Worm (Caenorhabditis elegans): ENCODE results near the gene srb-19.
"Not testable (repeated sequence)": the region's sequence is repeated elsewhere in the genome, so short reads cannot be mapped to it uniquely, and the experiment has no call there.

srb-19 gene

ce11 chrV:7514939-7515338 is 5.0 kb downstream of the srb-19 start, which contains the start of gene srb-18:
Gene srb-18, plus strand, starts transcription at chrV:7515239.
- TF ChIP-seq die-1 (tag; optimal IDR thresholded peaks at IDR 0.05) = no peak
- TF ChIP-seq bed-1 (GFP tag; IDR thresholded peaks at IDR 0.05) = no peak
- no peak for TF ChIP-seq attf-5 (GFP tag; optimal IDR thresholded peaks at IDR 0.05)

ce11 chrV:7511465-7511864 is 8.5 kb downstream of the srb-19 start, which contains the start of gene nhr-171:
Gene nhr-171, plus strand, starts transcription at chrV:7511765.
- not testable (repeated sequence) for TF ChIP-seq bed-1 (GFP tag; IDR thresholded peaks at IDR 0.05); lin-54 (GFP tag; optimal IDR thresholded peaks at IDR 0.05); lir-1 (GFP tag; conservative IDR thresholded peaks at IDR 0.05)

- TF ChIP-seq B0035.1 (tag; optimal IDR thresholded peaks at IDR 0.05) = no peak
- no peak for TF ChIP-seq ceh-40 (GFP tag; IDR thresholded peaks at IDR 0.05)
- no peak for TF ChIP-seq F37B4.10 (GFP tag; IDR thresholded peaks at IDR 0.05)
- TF ChIP-seq Y53F4B.3 (GFP tag; IDR thresholded peaks at IDR 0.05) = no peak
- TF ChIP-seq F23B12.7 (tag; optimal IDR thresholded peaks at IDR 0.05; ENCODE audit: insufficient read depth) = no peak
Observed at ce11 chrV:7508566-7509044, 11.4 kb downstream of the srb-19 start, which contains the start of the genes str-31 and nhr-172. Gene str-31, minus strand, starts transcription at chrV:7508666. Gene nhr-172, plus strand, starts transcription at chrV:7508994.

- TF ChIP-seq lir-1 (GFP tag; conservative IDR thresholded peaks at IDR 0.05) = no peak
- TF ChIP-seq let-607 (tag; optimal IDR thresholded peaks at IDR 0.05) = no peak
- no peak for TF ChIP-seq bed-2 (GFP tag; IDR thresholded peaks at IDR 0.05)
- TF ChIP-seq lag-1 (GFP tag; IDR thresholded peaks at IDR 0.05) = no peak
- peak; percentile 90 for TF ChIP-seq tbp1 (GFP tag; optimal IDR thresholded peaks at IDR 0.05)
- peak; percentile 60 for TF ChIP-seq F23B12.7 (tag; optimal IDR thresholded peaks at IDR 0.05; ENCODE audit: insufficient read depth)
- no peak for TF ChIP-seq C17E4.6 (GFP tag; IDR thresholded peaks at IDR 0.05)
- no peak for TF ChIP-seq ama-1 (optimal IDR thresholded peaks at IDR 0.05)
- TF ChIP-seq ama-1 (GFP tag; optimal IDR thresholded peaks at IDR 0.05) = no peak
- TF ChIP-seq nfya-2 (GFP tag; IDR thresholded peaks at IDR 0.05) = no peak
- TF ChIP-seq gei-17 (GFP tag; optimal IDR thresholded peaks at IDR 0.05) = no peak
- TF ChIP-seq lin-40 (tag; optimal IDR thresholded peaks at IDR 0.05) = no peak
- TF ChIP-seq B0261.1 (tag; optimal IDR thresholded peaks at IDR 0.05) = peak; percentile 71
- TF ChIP-seq lin-54 (GFP tag; optimal IDR thresholded peaks at IDR 0.05) = no peak
- no peak for TF ChIP-seq ceh-91 (GFP tag; IDR thresholded peaks at IDR 0.05)
- peak; percentile 15 for TF ChIP-seq ztf-18 (tag; optimal IDR thresholded peaks at IDR 0.05)
- TF ChIP-seq him-1 (tag; optimal IDR thresholded peaks at IDR 0.05) = peak; percentile 67
- TF ChIP-seq Y56A3A.18 (GFP tag; IDR thresholded peaks at IDR 0.05) = 0 out of 2 replicates have a peak, but pooled peaks have one; percentile 30
- no peak for TF ChIP-seq repo-1 (tag; optimal IDR thresholded peaks at IDR 0.05)
- no peak for TF ChIP-seq F33H1.4 (GFP tag; IDR thresholded peaks at IDR 0.05)
- TF ChIP-seq madf-3 (GFP tag; IDR thresholded peaks at IDR 0.05) = no peak
- TF ChIP-seq ztf-3 (GFP tag; optimal IDR thresholded peaks at IDR 0.05) = no peak
- TF ChIP-seq dpff-1 (tag; optimal IDR thresholded peaks at IDR 0.05) = no peak
- TF ChIP-seq sdz-38 (tag; optimal IDR thresholded peaks at IDR 0.05) = no peak
- no peak for TF ChIP-seq madf-6 (GFP tag; IDR thresholded peaks at IDR 0.05)
- TF ChIP-seq D2030.7 (GFP tag; IDR thresholded peaks at IDR 0.05) = 0 out of 2 replicates have a peak, but pooled peaks have one; percentile 44
- peak; percentile 54 for TF ChIP-seq rpc-1 (optimal IDR thresholded peaks at IDR 0.05)
- peak; percentile 73 for TF ChIP-seq rpc-1 (tag; optimal IDR thresholded peaks at IDR 0.05)
- TF ChIP-seq pbrm-1 (GFP tag; IDR thresholded peaks at IDR 0.05) = peak; percentile 31; the same call in 1 of the 2 replicates
- peak; percentile 55; the same call in 1 of the 2 replicates for TF ChIP-seq lin-26 (GFP tag; IDR thresholded peaks at IDR 0.05)
- TF ChIP-seq cebp-1 (GFP tag; IDR thresholded peaks at IDR 0.05) = no peak
- TF ChIP-seq cebp-1 (tag; optimal IDR thresholded peaks at IDR 0.05) = no peak
- no peak for TF ChIP-seq die-1 (tag; optimal IDR thresholded peaks at IDR 0.05)
- TF ChIP-seq T07F8.4 (tag; optimal IDR thresholded peaks at IDR 0.05) = no peak
Observed at ce11 chrV:7506207-7506606, 13.8 kb downstream of the srb-19 start.

All from whole organism, young adult.